In the genomic region with DNA sequence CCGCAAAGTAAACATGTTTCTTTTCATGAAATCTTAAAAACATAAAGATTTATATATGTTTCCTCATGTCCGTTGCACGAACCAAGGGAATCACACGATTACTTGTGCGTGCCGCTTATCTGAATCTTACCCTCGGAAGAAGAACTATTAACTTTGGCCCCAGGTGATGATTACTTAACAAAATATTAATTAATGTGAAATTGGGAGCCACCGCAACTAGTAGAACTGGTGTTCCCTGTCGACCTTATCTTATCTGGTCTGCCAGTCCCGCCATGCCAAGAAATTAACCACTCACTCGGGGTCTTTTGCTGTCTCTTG, we compare ENCODE assay signal across 1 fruit fly cellular context.
TF ChIP-seq lines count a peak whose summit lies in the region.

No protein-coding gene starts in this region.

TF ChIP-seq in whole organism, embryonic, 481 proteins besides CTCF, POLR2A, EP300 and RAD21 (continued from another document):
- TF ChIP-seq CG13287 (GFP tag; IDR thresholded peaks at IDR 0.05; lab: Robert Waterston, UW; ENCODE audit: partially characterized antibody) = no peak
- TF ChIP-seq CG7786 (GFP tag; optimal IDR thresholded peaks at IDR 0.05; lab: Kevin White, UChicago) = no peak
- TF ChIP-seq CG18599 (GFP tag; optimal IDR thresholded peaks at IDR 0.05; lab: Kevin White, UChicago) = no peak
- no peak for TF ChIP-seq ac (GFP tag; optimal IDR thresholded peaks at IDR 0.05; lab: Kevin White, UChicago)
